Fruit fly (Drosophila melanogaster) whole organism, embryonic: ENCODE measurements around the gene rho-5.

Experiments
- Abd-B ChIP-seq: fragments of 200-800 bp; sonication (Bioruptor generic); optimal IDR thresholded peaks from 2 replicates; lab custom pipeline; 2018; ENCODE audit warnings: missing biosample characterization, mild to moderate bottlenecking, missing genetic modification characterization, moderate library complexity
- Atf-2 ChIP-seq: fragments of 200-800 bp; sonication (Bioruptor generic); optimal IDR thresholded peaks from 2 replicates; lab custom pipeline; 2016; ENCODE audit warnings: missing biosample characterization, missing genetic modification characterization
- Atf6 ChIP-seq: fragments of 200-800 bp; sonication (Bioruptor generic); IDR thresholded peaks from 2 replicates; pipeline ENCODE4 v1.3.6; 2022; ENCODE audit warnings: missing biosample characterization, missing genetic modification characterization
- Bteb2 ChIP-seq: fragments of 200-800 bp; sonication (Bioruptor generic); optimal IDR thresholded peaks from 2 replicates; lab custom pipeline; 2016; ENCODE audit warnings: missing biosample characterization, missing genetic modification characterization
- CG1233 ChIP-seq: fragments of 200-800 bp; sonication (Bioruptor generic); optimal IDR thresholded peaks from 4 replicates; lab custom pipeline; 2018; ENCODE audit warnings: missing biosample characterization, mild to moderate bottlenecking, missing genetic modification characterization
- CG13296 ChIP-seq: fragments of 200-800 bp; sonication (Bioruptor generic); optimal IDR thresholded peaks from 3 replicates; lab custom pipeline; 2018; ENCODE audit warnings: missing biosample characterization, mild to moderate bottlenecking, missing genetic modification characterization
- CG1529 ChIP-seq: fragments of 200-800 bp; sonication (Bioruptor generic); optimal IDR thresholded peaks from 3 replicates; lab custom pipeline; 2018; ENCODE audit warnings: missing biosample characterization, missing genetic modification characterization
- CG15696 ChIP-seq: fragments of 200-800 bp; sonication (Bioruptor generic); optimal IDR thresholded peaks from 2 replicates; lab custom pipeline; 2019; ENCODE audit warnings: missing biosample characterization, mild to moderate bottlenecking, missing genetic modification characterization, moderate library complexity
- CG16815 ChIP-seq: fragments of 200-800 bp; sonication (Bioruptor generic); optimal IDR thresholded peaks from 3 replicates; lab custom pipeline; 2017; ENCODE audit warnings: missing biosample characterization, mild to moderate bottlenecking, missing genetic modification characterization
- CG18619 ChIP-seq: fragments of 200-800 bp; sonication (Bioruptor generic); optimal IDR thresholded peaks from 3 replicates; lab custom pipeline; 2017; ENCODE audit warnings: missing biosample characterization, mild to moderate bottlenecking, missing genetic modification characterization
- CG2129 ChIP-seq: fragments of 200-800 bp; sonication (Bioruptor generic); IDR thresholded peaks from 2 replicates; pipeline ENCODE4 v1.3.6; 2022; ENCODE audit warnings: missing biosample characterization, missing genetic modification characterization; ENCODE audit not compliant: partially characterized antibody
- CG2875 ChIP-seq: fragments of 200-800 bp; sonication (Bioruptor generic); optimal IDR thresholded peaks from 2 replicates; lab custom pipeline; 2017; ENCODE audit warnings: missing biosample characterization, mild to moderate bottlenecking, missing genetic modification characterization, missing genetic modification reagents
- CG31388 ChIP-seq: fragments of 200-800 bp; sonication (Bioruptor generic); optimal IDR thresholded peaks from 2 replicates; lab custom pipeline; 2016; ENCODE audit warnings: missing biosample characterization, missing genetic modification characterization
- CG3847 ChIP-seq: fragments of 200-800 bp; sonication (Bioruptor generic); IDR thresholded peaks from 2 replicates; pipeline ENCODE4 v1.3.6; 2022; ENCODE audit warnings: missing biosample characterization, missing genetic modification characterization
- CG4360 ChIP-seq: fragments of 200-800 bp; sonication (Bioruptor generic); IDR thresholded peaks from 2 replicates; pipeline ENCODE4 v1.3.6; 2022; ENCODE audit warnings: missing biosample characterization, missing genetic modification characterization
- CG4854 ChIP-seq: fragments of 200-800 bp; sonication (Bioruptor generic); optimal IDR thresholded peaks from 2 replicates; lab custom pipeline; 2016; ENCODE audit warnings: missing biosample characterization, missing genetic modification characterization, inconsistent platforms
- CG6689 ChIP-seq: fragments of 200-800 bp; sonication (Bioruptor generic); IDR thresholded peaks from 2 replicates; pipeline ENCODE4 v1.3.6; 2022; ENCODE audit warnings: missing biosample characterization, missing genetic modification characterization
- CG8281 ChIP-seq: fragments of 200-800 bp; sonication (Bioruptor generic); optimal IDR thresholded peaks from 2 replicates; lab custom pipeline; 2018; ENCODE audit warnings: missing biosample characterization, mild to moderate bottlenecking, missing genetic modification characterization, moderate library complexity
- CG8924 ChIP-seq: fragments of 200-800 bp; optimal IDR thresholded peaks from 3 replicates; lab custom pipeline; 2019; ENCODE audit warnings: missing biosample characterization, mild to moderate bottlenecking, missing genetic modification characterization, moderate library complexity
- CG9817 ChIP-seq: fragments of 200-800 bp; sonication (Bioruptor generic); optimal IDR thresholded peaks from 2 replicates; lab custom pipeline; 2018; ENCODE audit warnings: missing biosample characterization, mild to moderate bottlenecking, missing genetic modification characterization, moderate library complexity
- D19A ChIP-seq: fragments of 200-800 bp; optimal IDR thresholded peaks from 3 replicates; lab custom pipeline; 2019; ENCODE audit warnings: missing biosample characterization, mild to moderate bottlenecking, missing genetic modification characterization, moderate library complexity
- Doc3 ChIP-seq: fragments of 200-800 bp; sonication (Bioruptor generic); IDR thresholded peaks from 3 replicates; pipeline ENCODE4 v1.3.6; 2022; ENCODE audit warnings: missing biosample characterization, missing genetic modification characterization; ENCODE audit not compliant: partially characterized antibody
- Dref ChIP-seq: fragments of 200-800 bp; sonication (Bioruptor generic); IDR thresholded peaks from 2 replicates; pipeline ENCODE4 v1.3.6; 2022; ENCODE audit warnings: missing biosample characterization, missing genetic modification characterization
- Eip74EF ChIP-seq, 2 experiments: fragments of 200-800 bp in 1 of 2; fragments of >200 bp in 1 of 2; sonication (Bioruptor generic) in 1 of 2; optimal IDR thresholded peaks; 2 replicates each; lab custom pipeline; 2017 to 2019; ENCODE audit warnings: missing biosample characterization in 2 of 2, missing genetic modification characterization in 2 of 2, mild to moderate bottlenecking in 1 of 2, moderate library complexity in 1 of 2
- H2.0 ChIP-seq: fragments of 200-800 bp; sonication (Bioruptor generic); IDR thresholded peaks from 2 replicates; pipeline ENCODE4 v1.3.6; 2022; ENCODE audit warnings: missing biosample characterization, missing genetic modification characterization
- Lhr ChIP-seq: fragments of 200-800 bp; sonication (Bioruptor generic); optimal IDR thresholded peaks from 3 replicates; lab custom pipeline; 2017; ENCODE audit warnings: mild to moderate bottlenecking, missing biosample characterization, missing genetic modification reagents, missing genetic modification characterization
- Opbp ChIP-seq: fragments of 200-800 bp; sonication (Bioruptor generic); IDR thresholded peaks from 3 replicates; pipeline ENCODE4 v1.3.6; 2022; ENCODE audit warnings: missing biosample characterization, missing genetic modification characterization; ENCODE audit not compliant: partially characterized antibody
- Rx ChIP-seq: fragments of 200-800 bp; sonication (Bioruptor generic); IDR thresholded peaks from 2 replicates; pipeline ENCODE4 v1.3.6; 2022; ENCODE audit warnings: missing biosample characterization, missing genetic modification characterization
- Six4 ChIP-seq: fragments of 200-800 bp; sonication (Bioruptor generic); optimal IDR thresholded peaks from 2 replicates; lab custom pipeline; 2016; ENCODE audit warnings: missing biosample characterization, missing genetic modification characterization
- disco-r ChIP-seq: fragments of 200-800 bp; sonication (Bioruptor generic); optimal IDR thresholded peaks from 2 replicates; lab custom pipeline; 2016; ENCODE audit warnings: missing biosample characterization, missing genetic modification characterization
- dysf ChIP-seq: fragments of 200-800 bp; sonication (Bioruptor generic); IDR thresholded peaks from 3 replicates; pipeline ENCODE4 v1.3.6; 2022; ENCODE audit warnings: missing biosample characterization, missing genetic modification characterization
- en ChIP-seq: fragments of 200-800 bp; sonication (Bioruptor generic); optimal IDR thresholded peaks from 2 replicates; lab custom pipeline; 2016; ENCODE audit warnings: missing biosample characterization, missing genetic modification characterization
- esg ChIP-seq: fragments of 200-800 bp; sonication (Bioruptor generic); conservative IDR thresholded peaks from 2 replicates; pipeline ENCODE4 v1.3.6; 2022; ENCODE audit warnings: missing biosample characterization, missing genetic modification characterization
- fd3F ChIP-seq: fragments of 200-800 bp; sonication (Bioruptor generic); optimal IDR thresholded peaks from 2 replicates; lab custom pipeline; 2018; ENCODE audit warnings: missing biosample characterization, mild to moderate bottlenecking, missing genetic modification characterization, moderate library complexity
- gfzf ChIP-seq: fragments of 200-800 bp; sonication (Bioruptor generic); optimal IDR thresholded peaks from 2 replicates; lab custom pipeline; 2016; ENCODE audit warnings: missing biosample characterization, mild to moderate bottlenecking, missing genetic modification characterization, moderate library complexity
- hth ChIP-seq: fragments of >200 bp; optimal IDR thresholded peaks from 2 replicates; lab custom pipeline; 2017; ENCODE audit warnings: inconsistent platforms
- jing ChIP-seq: fragments of 200-800 bp; sonication (Bioruptor generic); optimal IDR thresholded peaks from 2 replicates; lab custom pipeline; 2018; ENCODE audit warnings: missing biosample characterization, mild to moderate bottlenecking, missing genetic modification characterization
- knrl ChIP-seq: fragments of 200-800 bp; sonication (Bioruptor generic); IDR thresholded peaks from 3 replicates; pipeline ENCODE4 v1.3.6; 2022; ENCODE audit warnings: missing biosample characterization, missing genetic modification characterization; ENCODE audit not compliant: partially characterized antibody
- luna ChIP-seq: fragments of 200-800 bp; sonication (Bioruptor generic); optimal IDR thresholded peaks from 2 replicates; lab custom pipeline; 2016; ENCODE audit warnings: missing biosample characterization, missing genetic modification characterization
- mirr ChIP-seq: fragments of 200-800 bp; sonication (Bioruptor generic); optimal IDR thresholded peaks from 3 replicates; lab custom pipeline; 2018; ENCODE audit warnings: missing biosample characterization, mild to moderate bottlenecking, missing genetic modification characterization
- nmo ChIP-seq: fragments of 200-800 bp; sonication (Bioruptor generic); optimal IDR thresholded peaks from 2 replicates; lab custom pipeline; 2018; ENCODE audit warnings: missing biosample characterization, mild to moderate bottlenecking, missing genetic modification characterization, moderate library complexity
- nom ChIP-seq: fragments of 200-800 bp; sonication (Bioruptor generic); optimal IDR thresholded peaks from 2 replicates; lab custom pipeline; 2017; ENCODE audit warnings: missing biosample characterization, missing genetic modification characterization, mild to moderate bottlenecking, moderate library complexity, missing genetic modification reagents
- odd ChIP-seq: fragments of 200-800 bp; sonication (Bioruptor generic); optimal IDR thresholded peaks from 2 replicates; lab custom pipeline; 2017; ENCODE audit warnings: missing biosample characterization, mild to moderate bottlenecking, missing genetic modification characterization
- pb ChIP-seq: fragments of 200-800 bp; sonication (Bioruptor generic); optimal IDR thresholded peaks from 3 replicates; lab custom pipeline; 2016; ENCODE audit warnings: missing biosample characterization, missing genetic modification characterization
- ro ChIP-seq: fragments of 200-800 bp; sonication (Bioruptor generic); IDR thresholded peaks from 2 replicates; pipeline ENCODE4 v1.3.6; 2022; ENCODE audit warnings: missing biosample characterization, missing genetic modification characterization
- shn ChIP-seq: fragments of 200-800 bp; sonication (Bioruptor generic); optimal IDR thresholded peaks from 3 replicates; lab custom pipeline; 2016; ENCODE audit warnings: missing biosample characterization, missing genetic modification characterization
- sqz ChIP-seq: fragments of 200-800 bp; sonication (Bioruptor generic); optimal IDR thresholded peaks from 3 replicates; lab custom pipeline; 2018; ENCODE audit warnings: missing biosample characterization, mild to moderate bottlenecking, missing genetic modification characterization
- tll ChIP-seq, 2 experiments: fragments of 200-800 bp in 1 of 2; fragments of >200 bp in 1 of 2; sonication (Bioruptor generic) in 1 of 2; optimal IDR thresholded peaks; 2 replicates each; lab custom pipeline; 2017 to 2019; ENCODE audit warnings: missing biosample characterization in 2 of 2, missing genetic modification characterization in 2 of 2, mild to moderate bottlenecking in 1 of 2, moderate library complexity in 1 of 2
- vfl ChIP-seq: fragments of 200-800 bp; sonication (Bioruptor generic); optimal IDR thresholded peaks from 2 replicates; lab custom pipeline; 2016; ENCODE audit warnings: missing biosample characterization, missing genetic modification characterization
- wdn ChIP-seq: fragments of 200-800 bp; sonication (Bioruptor generic); IDR thresholded peaks from 2 replicates; pipeline ENCODE4 v1.3.6; 2022; ENCODE audit warnings: missing biosample characterization, missing genetic modification characterization
- zf30C ChIP-seq: fragments of 200-800 bp; sonication (Bioruptor generic); optimal IDR thresholded peaks from 3 replicates; lab custom pipeline; 2018; ENCODE audit warnings: missing biosample characterization, mild to moderate bottlenecking, missing genetic modification characterization

rho-5 gene

dm6 chr2L:10366525-10366924 is 7.2 kb downstream of the rho-5 start, which contains the start of gene CG5056:
CG5056 (plus strand) TSS chr2L:10366692.
- TF ChIP-seq hth (no peak), Lhr (GFP tag; lab: Kevin White, UChicago) (peak; percentile 54), CG4360 (GFP tag; lab: Robert Waterston, UW) (no peak), CG9817 (tag; lab: Kevin White, UChicago) (no peak), wdn (GFP tag; lab: Robert Waterston, UW) (no peak), Atf6 (GFP tag; lab: Robert Waterston, UW) (no peak), disco-r (GFP tag; lab: Kevin White, UChicago) (no peak), gfzf (GFP tag; lab: Kevin White, UChicago) (peak; percentile 61), CG13296 (no peak), Doc3 (no peak), Opbp (GFP tag; lab: Robert Waterston, UW) (no peak), Abd-B (GFP tag; lab: Kevin White, UChicago) (peak; percentile 36), luna (GFP tag; lab: Kevin White, UChicago) (no peak), H2.0 (no peak), CG16815 (GFP tag; lab: Kevin White, UChicago) (no peak), dysf (GFP tag; lab: Robert Waterston, UW) (no peak), Atf-2 (GFP tag; lab: Kevin White, UChicago) (no peak), zf30C (GFP tag; lab: Kevin White, UChicago) (no peak), Dref (GFP tag; lab: Robert Waterston, UW) (peak; percentile 39), D19A (tag; lab: Kevin White, UChicago) (no peak), nom (GFP tag; lab: Kevin White, UChicago) (peak; percentile 44), esg (GFP tag; lab: Robert Waterston, UW) (no peak), tll (GFP tag; optimal IDR thresholded peaks at IDR 0.05; lab: Kevin White, UChicago) (no peak), CG15696 (tag; lab: Kevin White, UChicago) (peak; percentile 18), mirr (no peak), fd3F (GFP tag; lab: Kevin White, UChicago) (no peak), Six4 (no peak), knrl (GFP tag; lab: Robert Waterston, UW) (peak; percentile 39; the same call in 1 of the 3 replicates), CG4854 (GFP tag; lab: Kevin White, UChicago) (no peak), CG6689 (GFP tag; lab: Robert Waterston, UW) (no peak), CG18619 (GFP tag; lab: Kevin White, UChicago) (no peak), Eip74EF (GFP tag; optimal IDR thresholded peaks at IDR 0.05; lab: Kevin White, UChicago) (no peak), odd (GFP tag; lab: Kevin White, UChicago) (no peak), nmo (GFP tag; lab: Kevin White, UChicago) (peak; percentile 64), CG1529 (no peak), CG2129 (GFP tag; lab: Robert Waterston, UW) (no peak), ro (no peak), shn (GFP tag; lab: Kevin White, UChicago) (no peak), CG31388 (GFP tag; lab: Kevin White, UChicago) (no peak), Rx (no peak), sqz (no peak), pb (GFP tag; lab: Kevin White, UChicago) (no peak), CG8924 (tag; lab: Kevin White, UChicago) (peak; percentile 59), CG2875 (GFP tag; lab: Kevin White, UChicago) (no peak), CG1233 (no peak), CG3847 (GFP tag; lab: Robert Waterston, UW) (no peak), jing (GFP tag; lab: Kevin White, UChicago) (no peak), CG8281 (tag; lab: Kevin White, UChicago) (no peak), Bteb2 (GFP tag; lab: Kevin White, UChicago) (no peak), vfl (GFP tag; lab: Kevin White, UChicago) (no peak), en (no peak)
